Fruit fly (Drosophila melanogaster) whole organism, embryonic: ENCODE data around the gene egh.

Experiments
- Ada2b ChIP-seq: fragments of 200-800 bp; sonication (Bioruptor generic); IDR thresholded peaks from 2 replicates; pipeline ENCODE4 v1.3.6; 2022; ENCODE audit warnings: missing biosample characterization, missing genetic modification characterization
- BtbVII ChIP-seq: fragments of 200-800 bp; sonication (Bioruptor generic); optimal IDR thresholded peaks from 3 replicates; lab custom pipeline; 2017; ENCODE audit warnings: missing biosample characterization, mild to moderate bottlenecking, missing genetic modification characterization
- CG11695 ChIP-seq: fragments of 200-800 bp; sonication (Bioruptor generic); IDR thresholded peaks from 3 replicates; pipeline ENCODE4 v1.3.6; 2022; ENCODE audit warnings: missing biosample characterization, missing genetic modification characterization
- CG14965 ChIP-seq: fragments of 200-800 bp; sonication (Bioruptor generic); optimal IDR thresholded peaks from 2 replicates; lab custom pipeline; 2016; ENCODE audit warnings: missing biosample characterization, missing genetic modification characterization, borderline replicate concordance
- CG16813 ChIP-seq: fragments of 200-800 bp; sonication (Bioruptor generic); IDR thresholded peaks from 3 replicates; pipeline ENCODE4 v1.3.6; 2022; ENCODE audit warnings: missing biosample characterization, missing genetic modification characterization; ENCODE audit not compliant: partially characterized antibody
- CG18476 ChIP-seq: fragments of 200-800 bp; sonication (Bioruptor generic); optimal IDR thresholded peaks from 2 replicates; lab custom pipeline; 2016; ENCODE audit warnings: missing biosample characterization, mild to moderate bottlenecking, missing genetic modification characterization
- CG18619 ChIP-seq: fragments of 200-800 bp; sonication (Bioruptor generic); optimal IDR thresholded peaks from 3 replicates; lab custom pipeline; 2017; ENCODE audit warnings: missing biosample characterization, mild to moderate bottlenecking, missing genetic modification characterization
- CG2120 ChIP-seq: fragments of 200-800 bp; sonication (Bioruptor generic); optimal IDR thresholded peaks from 3 replicates; lab custom pipeline; 2016; ENCODE audit warnings: missing biosample characterization, missing genetic modification characterization
- CG32772 ChIP-seq: fragments of 200-800 bp; sonication (Bioruptor generic); IDR thresholded peaks from 2 replicates; pipeline ENCODE4 v1.3.6; 2022; ENCODE audit warnings: missing biosample characterization, missing genetic modification characterization
- CG3995 ChIP-seq: fragments of 200-800 bp; sonication (Bioruptor generic); optimal IDR thresholded peaks from 3 replicates; lab custom pipeline; 2016; ENCODE audit warnings: missing biosample characterization, missing genetic modification characterization
- CG4820 ChIP-seq: fragments of 200-800 bp; sonication (Bioruptor generic); optimal IDR thresholded peaks from 3 replicates; lab custom pipeline; 2016; ENCODE audit warnings: missing biosample characterization, missing genetic modification characterization
- CG7786 ChIP-seq: fragments of 200-800 bp; sonication (Bioruptor generic); optimal IDR thresholded peaks from 2 replicates; lab custom pipeline; 2016; ENCODE audit warnings: missing biosample characterization, missing genetic modification characterization
- CG8478 ChIP-seq: fragments of >200 bp; optimal IDR thresholded peaks from 2 replicates; lab custom pipeline; 2018
- CG9437 ChIP-seq: fragments of 200-800 bp; sonication (Bioruptor generic); optimal IDR thresholded peaks from 2 replicates; lab custom pipeline; 2018; ENCODE audit warnings: missing biosample characterization, mild to moderate bottlenecking, missing genetic modification characterization
- CG9817 ChIP-seq: fragments of 200-800 bp; sonication (Bioruptor generic); optimal IDR thresholded peaks from 2 replicates; lab custom pipeline; 2018; ENCODE audit warnings: missing biosample characterization, mild to moderate bottlenecking, missing genetic modification characterization, moderate library complexity
- D ChIP-seq, 2 experiments: fragments of 200-800 bp in 1 of 2; fragments of >200 bp in 1 of 2; sonication (Bioruptor generic) in 1 of 2; optimal IDR thresholded peaks; 2 replicates in 1 of 2; 3 replicates in 1 of 2; lab custom pipeline; 2017; ENCODE audit warnings: mild to moderate bottlenecking in 1 of 2, missing biosample characterization in 1 of 2, missing genetic modification characterization in 1 of 2, missing genetic modification reagents in 1 of 2
- GATAe ChIP-seq: fragments of 200-800 bp; sonication (Bioruptor generic); conservative IDR thresholded peaks from 2 replicates; pipeline ENCODE4 v1.3.6; 2022; ENCODE audit warnings: missing biosample characterization, missing genetic modification characterization
- Gug ChIP-seq: fragments of 200-800 bp; sonication (Bioruptor generic); IDR thresholded peaks from 4 replicates; pipeline ENCODE4 v1.3.6; 2022; ENCODE audit warnings: missing biosample characterization, missing genetic modification characterization
- H2.0 ChIP-seq: fragments of 200-800 bp; sonication (Bioruptor generic); IDR thresholded peaks from 2 replicates; pipeline ENCODE4 v1.3.6; 2022; ENCODE audit warnings: missing biosample characterization, missing genetic modification characterization
- HLH3B ChIP-seq: fragments of 200-800 bp; sonication (Bioruptor generic); IDR thresholded peaks from 2 replicates; pipeline ENCODE4 v1.3.6; 2022; ENCODE audit warnings: missing biosample characterization, missing genetic modification characterization
- HLH54F ChIP-seq: fragments of 200-800 bp; sonication (Bioruptor generic); optimal IDR thresholded peaks from 3 replicates; lab custom pipeline; 2016; ENCODE audit warnings: missing biosample characterization, missing genetic modification characterization
- Hr39 ChIP-seq: fragments of >200 bp; optimal IDR thresholded peaks from 2 replicates; lab custom pipeline; 2017
- Max ChIP-seq: fragments of 200-800 bp; sonication (Bioruptor generic); optimal IDR thresholded peaks from 2 replicates; lab custom pipeline; 2016; ENCODE audit warnings: missing biosample characterization, mild to moderate bottlenecking, missing genetic modification characterization
- Mes4 ChIP-seq: fragments of 200-800 bp; sonication (Bioruptor generic); optimal IDR thresholded peaks from 2 replicates; lab custom pipeline; 2016; ENCODE audit warnings: missing biosample characterization, missing genetic modification characterization
- Myb ChIP-seq: fragments of 200-800 bp; sonication (Bioruptor generic); optimal IDR thresholded peaks from 2 replicates; lab custom pipeline; 2016; ENCODE audit warnings: missing biosample characterization, missing genetic modification characterization
- Oaz ChIP-seq: fragments of 200-800 bp; sonication (Bioruptor generic); IDR thresholded peaks from 2 replicates; pipeline ENCODE4 v1.3.6; 2022; ENCODE audit warnings: missing biosample characterization, missing genetic modification characterization
- Poxn ChIP-seq: fragments of 200-800 bp; sonication (Bioruptor generic); IDR thresholded peaks from 2 replicates; pipeline ENCODE4 v1.3.6; 2022; ENCODE audit warnings: missing biosample characterization, missing genetic modification characterization
- Rfx ChIP-seq: fragments of 200-800 bp; sonication (Bioruptor generic); IDR thresholded peaks from 2 replicates; pipeline ENCODE4 v1.3.6; 2022; ENCODE audit warnings: missing biosample characterization, missing genetic modification characterization
- amos ChIP-seq: fragments of 200-800 bp; sonication (Bioruptor generic); IDR thresholded peaks from 2 replicates; pipeline ENCODE4 v1.3.6; 2022; ENCODE audit warnings: missing biosample characterization, missing genetic modification characterization; ENCODE audit not compliant: partially characterized antibody
- ato ChIP-seq: fragments of 200-800 bp; sonication (Bioruptor generic); IDR thresholded peaks from 2 replicates; pipeline ENCODE4 v1.3.6; 2022; ENCODE audit warnings: missing biosample characterization, missing genetic modification characterization; ENCODE audit not compliant: partially characterized antibody
- chn ChIP-seq: fragments of 200-800 bp; sonication (Bioruptor generic); optimal IDR thresholded peaks from 2 replicates; lab custom pipeline; 2016; ENCODE audit warnings: missing biosample characterization, missing genetic modification characterization
- corto ChIP-seq: fragments of 200-800 bp; sonication (Bioruptor generic); optimal IDR thresholded peaks from 2 replicates; lab custom pipeline; 2016; ENCODE audit warnings: missing biosample characterization, mild to moderate bottlenecking, missing genetic modification characterization, moderate library complexity
- disco-r ChIP-seq: fragments of 200-800 bp; sonication (Bioruptor generic); optimal IDR thresholded peaks from 2 replicates; lab custom pipeline; 2016; ENCODE audit warnings: missing biosample characterization, missing genetic modification characterization
- emc ChIP-seq: fragments of 200-800 bp; sonication (Bioruptor generic); optimal IDR thresholded peaks from 2 replicates; lab custom pipeline; 2016; ENCODE audit warnings: missing biosample characterization, missing genetic modification characterization
- eyg ChIP-seq: fragments of 200-800 bp; sonication (Bioruptor generic); optimal IDR thresholded peaks from 3 replicates; lab custom pipeline; 2016; ENCODE audit warnings: missing biosample characterization, missing genetic modification characterization
- fd102C ChIP-seq: fragments of 200-800 bp; sonication (Bioruptor generic); optimal IDR thresholded peaks from 2 replicates; lab custom pipeline; 2018; ENCODE audit warnings: missing biosample characterization, mild to moderate bottlenecking, missing genetic modification characterization, moderate library complexity
- fd3F ChIP-seq: fragments of 200-800 bp; sonication (Bioruptor generic); optimal IDR thresholded peaks from 2 replicates; lab custom pipeline; 2018; ENCODE audit warnings: missing biosample characterization, mild to moderate bottlenecking, missing genetic modification characterization, moderate library complexity
- fru ChIP-seq: fragments of >200 bp; optimal IDR thresholded peaks from 2 replicates; lab custom pipeline; 2017
- ftz-f1 ChIP-seq: fragments of 200-800 bp; sonication (Bioruptor generic); optimal IDR thresholded peaks from 2 replicates; lab custom pipeline; 2016; ENCODE audit warnings: missing biosample characterization, missing genetic modification characterization
- her ChIP-seq: fragments of 200-800 bp; sonication (Bioruptor generic); optimal IDR thresholded peaks from 2 replicates; lab custom pipeline; 2016; ENCODE audit warnings: missing biosample characterization, missing genetic modification characterization
- insv ChIP-seq, 2 experiments: fragments of 200-800 bp; sonication (Bioruptor generic); optimal IDR thresholded peaks; 3 replicates each; lab custom pipeline; 2016 to 2018; ENCODE audit warnings: missing biosample characterization in 2 of 2, missing genetic modification characterization in 2 of 2
- maf-S ChIP-seq: fragments of 200-800 bp; sonication (Bioruptor generic); optimal IDR thresholded peaks from 2 replicates; lab custom pipeline; 2016; ENCODE audit warnings: missing biosample characterization, missing genetic modification characterization
- phol ChIP-seq: fragments of 200-800 bp; sonication (Bioruptor generic); optimal IDR thresholded peaks from 3 replicates; lab custom pipeline; 2018; ENCODE audit warnings: missing biosample characterization, mild to moderate bottlenecking, missing genetic modification characterization, moderate library complexity
- prd ChIP-seq, 3 experiments: fragments of >200 bp in 2 of 3; fragments of 200-800 bp in 1 of 3; sonication (Bioruptor generic) in 1 of 3; optimal IDR thresholded peaks in 2 of 3; IDR thresholded peaks in 1 of 3; 2 replicates in 2 of 3; 3 replicates in 1 of 3; pipeline versions ENCODE4 v1.3.6 to Lab custom; 2017 to 2022; ENCODE audit warnings: missing biosample characterization in 1 of 3, missing genetic modification characterization in 1 of 3
- sisA ChIP-seq: fragments of 200-800 bp; sonication (Bioruptor generic); IDR thresholded peaks from 2 replicates; pipeline ENCODE4 v1.3.6; 2022; ENCODE audit warnings: missing biosample characterization, missing genetic modification characterization
- twi ChIP-seq: fragments of 200-800 bp; optimal IDR thresholded peaks from 2 replicates; lab custom pipeline; 2019; ENCODE audit warnings: missing biosample characterization, mild to moderate bottlenecking, missing genetic modification characterization, moderate library complexity
- usp ChIP-seq: fragments of >200 bp; optimal IDR thresholded peaks from 2 replicates; lab custom pipeline; 2017; ENCODE audit warnings: missing biosample characterization, missing genetic modification characterization
- vvl ChIP-seq: fragments of 200-800 bp; sonication (Bioruptor generic); IDR thresholded peaks from 2 replicates; pipeline ENCODE4 v1.3.6; 2022; ENCODE audit warnings: missing biosample characterization, missing genetic modification characterization

The egh gene

dm6 chrX:2588415-2589411, at the start of gene egh (continued):
- TF ChIP-seq ato (GFP tag; lab: Robert Waterston, UW) (0 out of 2 replicates have a peak, but pooled peaks have one; percentile 14), HLH54F (peak; percentile 24), Oaz (no peak), twi (tag; lab: Kevin White, UChicago) (no peak), H2.0 (GFP tag; lab: Robert Waterston, UW) (0 out of 2 replicates have a peak, but pooled peaks have one; percentile 12), CG16813 (GFP tag; lab: Robert Waterston, UW) (0 out of 3 replicates have a peak, but pooled peaks have one; percentile 14), Gug (peak; percentile 44; the same call in 1 of the 4 replicates), BtbVII (no peak), Myb (GFP tag; lab: Kevin White, UChicago) (peak; percentile 67), CG18476 (no peak), CG14965 (GFP tag; lab: Kevin White, UChicago) (no peak), emc (GFP tag; lab: Kevin White, UChicago) (peak; percentile 14), Rfx (GFP tag; lab: Robert Waterston, UW) (peak; percentile 23; the same call in 1 of the 2 replicates), CG18619 (GFP tag; lab: Kevin White, UChicago) (no peak), CG11695 (GFP tag; lab: Robert Waterston, UW) (0 out of 3 replicates have a peak, but pooled peaks have one; percentile 15), amos (GFP tag; lab: Robert Waterston, UW) (peak; percentile 39), eyg (no peak), GATAe (GFP tag; lab: Robert Waterston, UW) (no peak), fru (lab: Kevin White, UChicago) (no peak), HLH3B (GFP tag; lab: Robert Waterston, UW) (peak; percentile 38; the same call in 1 of the 2 replicates), sisA (peak; percentile 26; the same call in 1 of the 2 replicates), vvl (peak; percentile 21; the same call in 1 of the 2 replicates), CG8478 (lab: Kevin White, UChicago) (peak; percentile 70), CG4820 (GFP tag; lab: Kevin White, UChicago) (no peak), chn (no peak), Max (GFP tag; lab: Kevin White, UChicago) (no peak), D (optimal IDR thresholded peaks at IDR 0.05; lab: Kevin White, UChicago) (no peak), D (GFP tag; optimal IDR thresholded peaks at IDR 0.05; lab: Kevin White, UChicago) (no peak), fd102C (GFP tag; lab: Kevin White, UChicago) (no peak), ftz-f1 (no peak), Mes4 (GFP tag; lab: Kevin White, UChicago) (peak; percentile 51), Poxn (GFP tag; lab: Robert Waterston, UW) (no peak), her (GFP tag; lab: Kevin White, UChicago) (peak; percentile 43), prd (optimal IDR thresholded peaks at IDR 0.05; lab: Kevin White, UChicago) (no peak), prd (GFP tag; IDR thresholded peaks at IDR 0.05; lab: Robert Waterston, UW) (peak; percentile 61; the same call in 2 of the 3 replicates), Ada2b (GFP tag; lab: Robert Waterston, UW) (peak; percentile 17; the same call in 1 of the 2 replicates), CG2120 (GFP tag; lab: Kevin White, UChicago) (peak; percentile 36), insv (GFP tag; optimal IDR thresholded peaks at IDR 0.05; lab: Kevin White, UChicago) (peak in 1 of 2 experiments; percentile 60), fd3F (GFP tag; lab: Kevin White, UChicago) (no peak), disco-r (GFP tag; lab: Kevin White, UChicago) (peak; percentile 27), phol (tag; lab: Kevin White, UChicago) (peak; percentile 6), maf-S (GFP tag; lab: Kevin White, UChicago) (no peak), CG7786 (peak; percentile 24), CG3995 (GFP tag; lab: Kevin White, UChicago) (no peak), CG32772 (GFP tag; lab: Robert Waterston, UW) (peak; percentile 69), usp (GFP tag; lab: Kevin White, UChicago) (no peak), Hr39 (lab: Kevin White, UChicago) (no peak), CG9817 (tag; lab: Kevin White, UChicago) (no peak), CG9437 (GFP tag; lab: Kevin White, UChicago) (no peak), corto (peak; percentile 27)
